Fruit fly (Drosophila melanogaster): ENCODE results near the gene Nup154.

The Nup154 gene

dm6 chr2L:10968009-10968383, 36.6 kb upstream of the Nup154 start (continued):
- TF ChIP-seq CG8388 (GFP tag; optimal IDR thresholded peaks at IDR 0.05) (no peak), fd3F (GFP tag; optimal IDR thresholded peaks at IDR 0.05) (no peak), CG9876 (GFP tag; optimal IDR thresholded peaks at IDR 0.05) (no peak), CG30431 (GFP tag; optimal IDR thresholded peaks at IDR 0.05) (no peak), CG12391 (tag; optimal IDR thresholded peaks at IDR 0.05) (no peak), prd (optimal IDR thresholded peaks at IDR 0.05) (no peak), prd (GFP tag; IDR thresholded peaks at IDR 0.05) (no peak), CG2712 (tag; optimal IDR thresholded peaks at IDR 0.05) (peak; percentile 3), CG16863 (GFP tag; optimal IDR thresholded peaks at IDR 0.05) (no peak), Myb (GFP tag; optimal IDR thresholded peaks at IDR 0.05) (peak; percentile 8), CTCF (GFP tag; optimal IDR thresholded peaks at IDR 0.05) (no peak), CG1792 (GFP tag; optimal IDR thresholded peaks at IDR 0.05) (no peak), CG4617 (GFP tag; optimal IDR thresholded peaks at IDR 0.05; ENCODE audit: borderline replicate concordance) (peak; percentile 31), CG8944 (GFP tag; optimal IDR thresholded peaks at IDR 0.05) (no peak), Mad (GFP tag; optimal IDR thresholded peaks at IDR 0.05) (no peak), pzg (GFP tag; optimal IDR thresholded peaks at IDR 0.05) (peak; percentile 59), zen2 (GFP tag; IDR thresholded peaks at IDR 0.05; ENCODE audit: partially characterized antibody) (no peak), CG1603 (tag; optimal IDR thresholded peaks at IDR 0.05) (peak; percentile 35), sob (GFP tag; IDR thresholded peaks at IDR 0.05) (no peak), CG12104 (GFP tag; optimal IDR thresholded peaks at IDR 0.05) (no peak), CG15011 (GFP tag; optimal IDR thresholded peaks at IDR 0.05) (no peak), ems (GFP tag; optimal IDR thresholded peaks at IDR 0.05) (no peak), CG14710 (tag; optimal IDR thresholded peaks at IDR 0.05) (peak; percentile 17), Trl (optimal IDR thresholded peaks at IDR 0.05) (no peak), Trl (GFP tag; optimal IDR thresholded peaks at IDR 0.05) (no peak)

dm6 chr2L:10970134-10970533, 34.5 kb upstream of the Nup154 start, which contains the start of the genes Tmem214 and YL-1:
Gene Tmem214, minus strand, starts transcription at chr2L:10970275.
Gene YL-1, plus strand, starts transcription at chr2L:10970443.
- peak; percentile 28 for TF ChIP-seq CoRest (tag; optimal IDR thresholded peaks at IDR 0.05)
- peak; percentile 28 for TF ChIP-seq CG15514 (GFP tag; optimal IDR thresholded peaks at IDR 0.05)
- TF ChIP-seq PHDP (tag; optimal IDR thresholded peaks at IDR 0.05): peak; percentile 4
- no peak for TF ChIP-seq Hmr (GFP tag; optimal IDR thresholded peaks at IDR 0.05)
- TF ChIP-seq YL-1 (GFP tag; optimal IDR thresholded peaks at IDR 0.05): peak; percentile 98
- no peak for TF ChIP-seq CG13424 (tag; optimal IDR thresholded peaks at IDR 0.05)
- no peak for TF ChIP-seq Ravus (GFP tag; IDR thresholded peaks at IDR 0.05)
- no peak for TF ChIP-seq CG17612 (GFP tag; IDR thresholded peaks at IDR 0.05)
- TF ChIP-seq wor (GFP tag; IDR thresholded peaks at IDR 0.05): no peak
- TF ChIP-seq nmo (GFP tag; optimal IDR thresholded peaks at IDR 0.05): peak; percentile 68
- TF ChIP-seq ERR (GFP tag; optimal IDR thresholded peaks at IDR 0.05): no peak
- TF ChIP-seq BtbVII (GFP tag; optimal IDR thresholded peaks at IDR 0.05): no peak
- no peak for TF ChIP-seq Hr51 (GFP tag; optimal IDR thresholded peaks at IDR 0.05)
- peak; percentile 79 for TF ChIP-seq BEAF-32 (GFP tag; optimal IDR thresholded peaks at IDR 0.05)
- TF ChIP-seq CG18011 (GFP tag; optimal IDR thresholded peaks at IDR 0.05): no peak
- peak; percentile 59 for TF ChIP-seq CG3847 (GFP tag; IDR thresholded peaks at IDR 0.05)
- TF ChIP-seq lilli (GFP tag; optimal IDR thresholded peaks at IDR 0.05): peak; percentile 5
- peak; percentile 64 for TF ChIP-seq Elba2 (GFP tag; optimal IDR thresholded peaks at IDR 0.05)
- no peak for TF ChIP-seq HLHmδ (GFP tag; optimal IDR thresholded peaks at IDR 0.05)
- TF ChIP-seq CG4404 (GFP tag; IDR thresholded peaks at IDR 0.05): no peak
- no peak for TF ChIP-seq slbo (GFP tag; IDR thresholded peaks at IDR 0.05)
- TF ChIP-seq CG9727 (GFP tag; optimal IDR thresholded peaks at IDR 0.05): peak; percentile 7
- no peak for TF ChIP-seq CG13624 (GFP tag; optimal IDR thresholded peaks at IDR 0.05)
- no peak for TF ChIP-seq CG17186 (GFP tag; optimal IDR thresholded peaks at IDR 0.05)
- peak; percentile 64 for TF ChIP-seq CG14710 (tag; optimal IDR thresholded peaks at IDR 0.05)
- no peak for TF ChIP-seq Stat92E (GFP tag; optimal IDR thresholded peaks at IDR 0.05)
- no peak for TF ChIP-seq CG3065 (GFP tag; optimal IDR thresholded peaks at IDR 0.05)
- no peak for TF ChIP-seq CG10565 (GFP tag; optimal IDR thresholded peaks at IDR 0.05)
- TF ChIP-seq Hey (tag; optimal IDR thresholded peaks at IDR 0.05): no peak
